Fruit fly (Drosophila melanogaster): ENCODE measurements around the gene dob.

dob gene

DNA sequence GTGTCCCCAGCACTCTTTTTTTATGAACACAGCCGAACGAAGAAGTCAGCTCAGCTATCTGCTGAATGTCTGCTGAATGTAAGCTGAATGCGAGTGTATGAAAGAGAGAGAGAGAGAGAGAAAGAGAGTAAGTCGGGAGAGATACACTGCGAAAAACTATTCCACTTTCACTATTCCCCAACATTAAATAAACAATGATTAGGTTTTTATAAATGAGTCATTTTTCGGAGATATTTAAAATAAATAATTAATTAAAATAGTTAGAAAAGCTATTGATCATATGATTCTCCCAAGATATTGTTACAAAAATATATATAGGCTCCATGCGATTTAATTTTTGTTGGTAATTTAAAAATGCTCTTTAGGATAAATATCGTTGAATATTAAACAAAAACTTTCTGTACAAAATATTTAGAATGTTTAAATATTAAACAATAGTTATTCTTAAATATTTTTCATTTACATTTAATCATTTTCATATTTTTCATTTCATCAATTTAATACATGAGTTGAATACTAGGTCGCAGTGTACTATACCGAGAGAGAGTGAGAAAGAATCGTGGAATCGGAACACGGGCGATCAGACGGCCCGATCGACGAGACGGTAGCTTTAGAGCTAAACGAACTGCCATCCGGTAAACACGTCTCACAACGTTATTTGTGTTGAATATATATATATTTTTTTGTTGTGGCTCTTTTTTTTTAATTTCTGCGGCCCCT, 42.8 kb upstream of the dob start, which contains the start of gene be (continued):
- no peak for TF ChIP-seq CG7368 (GFP tag; optimal IDR thresholded peaks at IDR 0.05)
- peak; percentile 59 for TF ChIP-seq CG6163 (GFP tag; IDR thresholded peaks at IDR 0.05)
- no peak; the same call in 1 of the 2 replicates for TF ChIP-seq CG11294 (GFP tag; IDR thresholded peaks at IDR 0.05)
- peak; percentile 54 for TF ChIP-seq CG6808 (GFP tag; optimal IDR thresholded peaks at IDR 0.05)
- peak; percentile 56 for TF ChIP-seq CG6792 (GFP tag; optimal IDR thresholded peaks at IDR 0.05)
- TF ChIP-seq achi (GFP tag; optimal IDR thresholded peaks at IDR 0.05) = peak; percentile 53
- peak; percentile 36; the same call in 1 of the 2 replicates for TF ChIP-seq Gug (GFP tag; IDR thresholded peaks at IDR 0.05)
- peak; percentile 75 for TF ChIP-seq CG8632 (GFP tag; optimal IDR thresholded peaks at IDR 0.05)
- TF ChIP-seq CG16779 (tag; optimal IDR thresholded peaks at IDR 0.05) = no peak
- TF ChIP-seq fkh (GFP tag; optimal IDR thresholded peaks at IDR 0.05) = no peak
- no peak for TF ChIP-seq Ets21C (GFP tag; optimal IDR thresholded peaks at IDR 0.05)
- TF ChIP-seq Blimp-1 (GFP tag; optimal IDR thresholded peaks at IDR 0.05) = peak; percentile 53
- peak; percentile 11 for TF ChIP-seq cyc (GFP tag; optimal IDR thresholded peaks at IDR 0.05)
- peak; percentile 76 for TF ChIP-seq svp (GFP tag)
- peak; percentile 22 for TF ChIP-seq CG9139 (GFP tag; optimal IDR thresholded peaks at IDR 0.05)
- TF ChIP-seq fd85E (GFP tag; optimal IDR thresholded peaks at IDR 0.05) = no peak
- TF ChIP-seq Sox15 (GFP tag; optimal IDR thresholded peaks at IDR 0.05) = peak; percentile 16
- peak; percentile 14 for TF ChIP-seq acj6 (GFP tag; optimal IDR thresholded peaks at IDR 0.05)
- peak; percentile 41 for TF ChIP-seq Eip93F (GFP tag; optimal IDR thresholded peaks at IDR 0.05)
- peak; percentile 55 for TF ChIP-seq CG6276 (GFP tag; optimal IDR thresholded peaks at IDR 0.05)
- peak; percentile 29 for TF ChIP-seq CG4318 (GFP tag; optimal IDR thresholded peaks at IDR 0.05)
- TF ChIP-seq CG8319 (GFP tag; optimal IDR thresholded peaks at IDR 0.05) = no peak
- TF ChIP-seq eg (GFP tag; IDR thresholded peaks at IDR 0.05) = peak; percentile 43; the same call in 2 of the 3 replicates
- no peak for TF ChIP-seq lz (GFP tag; optimal IDR thresholded peaks at IDR 0.05)
- TF ChIP-seq CG3032 (tag; optimal IDR thresholded peaks at IDR 0.05) = peak; percentile 80

DNA sequence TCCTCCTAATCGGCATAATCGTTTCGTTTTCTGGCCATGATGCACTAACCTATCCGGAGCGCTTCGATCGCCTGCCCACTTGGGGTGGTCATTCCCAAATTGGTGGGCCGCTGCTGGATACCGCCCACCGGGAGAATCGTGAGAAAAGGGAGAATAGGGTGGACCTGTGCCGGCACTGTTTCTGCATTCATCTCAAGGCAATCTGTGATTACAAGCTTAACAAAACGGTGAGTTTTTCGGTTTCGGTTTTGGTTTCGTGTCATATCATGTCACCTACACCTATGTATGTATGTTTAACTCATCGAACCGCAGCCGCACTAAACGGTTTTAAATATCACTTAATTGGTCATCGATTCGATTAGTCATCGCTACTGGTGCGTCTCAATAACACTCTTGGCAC, 42.1 kb upstream of the dob start:
- TF ChIP-seq CG16779 (tag; optimal IDR thresholded peaks at IDR 0.05) (no peak), topi (GFP tag; optimal IDR thresholded peaks at IDR 0.05) (no peak), Gug (GFP tag; IDR thresholded peaks at IDR 0.05) (no peak), cyc (GFP tag; optimal IDR thresholded peaks at IDR 0.05) (no peak), CG1621 (tag; optimal IDR thresholded peaks at IDR 0.05) (no peak)

DNA sequence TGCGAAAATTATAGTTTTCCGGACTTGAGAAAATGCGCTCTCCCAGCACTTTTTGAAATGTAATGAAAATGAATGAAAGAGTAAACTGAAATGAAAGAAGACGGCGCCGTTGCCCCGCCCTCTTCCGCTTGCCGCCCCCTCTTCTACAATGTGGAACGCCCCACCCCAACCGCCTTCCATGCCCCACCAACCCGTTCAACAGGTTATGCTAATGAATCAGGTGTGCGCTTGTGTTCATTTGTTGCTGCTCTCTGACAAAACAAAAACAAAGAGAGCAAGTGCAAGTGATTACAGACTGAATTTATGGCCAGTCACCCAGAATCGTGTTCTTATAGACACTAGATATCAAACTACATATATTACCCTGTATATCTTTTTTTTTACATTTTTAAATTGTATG, 41.1 kb upstream of the dob start:
- TF ChIP-seq eg (GFP tag; IDR thresholded peaks at IDR 0.05) = peak; percentile 32; the same call in 1 of the 3 replicates
- no peak for TF ChIP-seq CG11294 (GFP tag; IDR thresholded peaks at IDR 0.05)
- peak; percentile 48; the same call in 2 of the 3 replicates for TF ChIP-seq CG6163 (GFP tag; IDR thresholded peaks at IDR 0.05)
- TF ChIP-seq dsx (GFP tag; optimal IDR thresholded peaks at IDR 0.05; ENCODE audit: poor library complexity, severe bottlenecking) = peak; percentile 55
- peak; percentile 52; the same call in 1 of the 3 replicates for TF ChIP-seq CG8119 (GFP tag; IDR thresholded peaks at IDR 0.05)
- no peak for TF ChIP-seq Sox15 (GFP tag; optimal IDR thresholded peaks at IDR 0.05)
- TF ChIP-seq Sox102F (GFP tag; optimal IDR thresholded peaks at IDR 0.05) = no peak
- no peak for TF ChIP-seq OdsH (GFP tag; optimal IDR thresholded peaks at IDR 0.05)
- peak; percentile 12 to 50 for TF ChIP-seq ss (GFP tag; optimal IDR thresholded peaks at IDR 0.05)
- peak; percentile 16 for TF ChIP-seq Blimp-1 (GFP tag; optimal IDR thresholded peaks at IDR 0.05)

DNA sequence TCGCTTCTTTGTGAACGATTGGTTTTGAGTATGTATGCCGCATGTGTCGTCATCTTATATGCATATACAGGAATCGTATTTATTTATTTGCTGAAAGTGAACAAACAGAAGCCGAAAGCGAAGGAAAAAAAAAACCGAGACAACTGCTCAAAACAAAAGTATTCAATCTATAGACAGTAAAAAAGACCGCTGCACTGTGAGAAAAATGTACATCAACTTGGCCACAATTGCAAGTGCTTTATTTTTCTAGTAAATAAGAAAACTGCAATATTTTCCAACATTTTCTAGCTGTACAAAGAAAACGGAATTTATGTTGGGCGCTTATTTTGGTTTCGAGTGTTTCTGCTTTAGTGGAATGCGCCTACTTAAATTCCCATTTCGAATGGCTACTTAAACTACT, 39.9 kb upstream of the dob start:
- TF ChIP-seq CG16779 (tag; optimal IDR thresholded peaks at IDR 0.05) = no peak
- TF ChIP-seq CG6163 (GFP tag; IDR thresholded peaks at IDR 0.05) = peak; percentile 47; the same call in 2 of the 3 replicates
- TF ChIP-seq CG32006 (GFP tag; optimal IDR thresholded peaks at IDR 0.05) = peak; percentile 53
- TF ChIP-seq CG6854 (GFP tag; optimal IDR thresholded peaks at IDR 0.05) = peak; percentile 24
- peak; percentile 53 for TF ChIP-seq pdm3 (GFP tag; optimal IDR thresholded peaks at IDR 0.05)
- no peak for TF ChIP-seq dac (GFP tag; optimal IDR thresholded peaks at IDR 0.05)
- peak; percentile 11 for TF ChIP-seq dsx (GFP tag; optimal IDR thresholded peaks at IDR 0.05; ENCODE audit: poor library complexity, severe bottlenecking)
- no peak for TF ChIP-seq CG3032 (tag; optimal IDR thresholded peaks at IDR 0.05)
- TF ChIP-seq CG8319 (GFP tag; optimal IDR thresholded peaks at IDR 0.05) = peak; percentile 15
- peak; percentile 39 for TF ChIP-seq CG8632 (GFP tag; optimal IDR thresholded peaks at IDR 0.05)
- peak; percentile 80 for TF ChIP-seq Eip78C (GFP tag)
- peak; percentile 79 for TF ChIP-seq svp (GFP tag)
- peak; percentile 62 for TF ChIP-seq CG31627 (GFP tag; optimal IDR thresholded peaks at IDR 0.05)
- peak; percentile 52 for TF ChIP-seq CG34406 (GFP tag; optimal IDR thresholded peaks at IDR 0.05)
- TF ChIP-seq Sox14 (GFP tag; optimal IDR thresholded peaks at IDR 0.05) = peak; percentile 52
- TF ChIP-seq Sox15 (GFP tag; optimal IDR thresholded peaks at IDR 0.05) = peak; percentile 32
- peak; percentile 51 for TF ChIP-seq lz (GFP tag; optimal IDR thresholded peaks at IDR 0.05)
- peak; percentile 72; the same call in 2 of the 3 replicates for TF ChIP-seq eg (GFP tag; IDR thresholded peaks at IDR 0.05)
- TF ChIP-seq CG6792 (GFP tag; optimal IDR thresholded peaks at IDR 0.05) = peak; percentile 42
- no peak for TF ChIP-seq ss (GFP tag; optimal IDR thresholded peaks at IDR 0.05)
- TF ChIP-seq achi (GFP tag; optimal IDR thresholded peaks at IDR 0.05) = no peak
- peak; percentile 17 for TF ChIP-seq CG11902 (GFP tag; optimal IDR thresholded peaks at IDR 0.05)
- peak; percentile 57 for TF ChIP-seq topi (GFP tag; optimal IDR thresholded peaks at IDR 0.05)
- peak; percentile 28 for TF ChIP-seq Ets96B (tag; optimal IDR thresholded peaks at IDR 0.05)

All from whole organism, prepupa.